Worm (Caenorhabditis elegans) whole organism, L3 larva: ENCODE data around the gene clec-68.

Experiments used
- nhr-28 ChIP-seq: fragments of 150-350 bp; optimal IDR thresholded peaks from 2 replicates; lab custom pipeline; 2014; ENCODE audit warnings: missing biosample characterization, missing genetic modification characterization
- zag-1 ChIP-seq: fragments of 150-350 bp; optimal IDR thresholded peaks from 2 replicates; lab custom pipeline; 2014; ENCODE audit warnings: missing biosample characterization, missing genetic modification characterization

ce11 chrIV:3960396-3960795 is 34.2 kb downstream of the clec-68 start, which contains the start of gene clec-75:
- TF ChIP-seq zag-1 (tag; lab: Kevin White, UChicago) (no peak), nhr-28 (tag; lab: Kevin White, UChicago) (no peak)
